Worm (Caenorhabditis elegans) whole organism, young adult: ENCODE measurements around the gene srz-56.

Source experiments
- B0336.3 ChIP-seq: fragments of 200-800 bp; sonication (Bioruptor generic); IDR thresholded peaks from 2 replicates; pipeline ENCODE4 v1.3.6; 2022; ENCODE audit warnings: missing genetic modification characterization, missing compliant biosample characterization
- F10E7.11 ChIP-seq: sonication (generic microtip); optimal IDR thresholded peaks from 2 replicates; lab custom pipeline; 2017; ENCODE audit warnings: mild to moderate bottlenecking, missing genetic modification characterization, moderate library complexity, missing compliant biosample characterization
- F23B12.7 ChIP-seq: sonication (generic microtip); optimal IDR thresholded peaks from 2 replicates; lab custom pipeline; 2017; ENCODE audit warnings: missing genetic modification characterization, mild to moderate bottlenecking, missing compliant biosample characterization, antibody characterized with exemption, moderate library complexity; ENCODE audit not compliant: insufficient read depth
- F33H1.4 ChIP-seq: fragments of 200-800 bp; sonication (Bioruptor generic); IDR thresholded peaks from 2 replicates; pipeline ENCODE4 v1.3.6; 2022; ENCODE audit warnings: missing genetic modification reagents, missing genetic modification characterization, missing compliant biosample characterization
- F37B4.10 ChIP-seq: fragments of 200-800 bp; sonication (Bioruptor generic); IDR thresholded peaks from 2 replicates; pipeline ENCODE4 v1.3.6; 2022; ENCODE audit warnings: missing genetic modification characterization, missing compliant biosample characterization
- F55B11.4 ChIP-seq: sonication (generic microtip); optimal IDR thresholded peaks from 2 replicates; lab custom pipeline; 2016; ENCODE audit warnings: missing compliant biosample characterization, missing genetic modification characterization, borderline replicate concordance; ENCODE audit not compliant: insufficient read depth
- F57A8.1 ChIP-seq: fragments of 200-800 bp; sonication (Bioruptor generic); optimal IDR thresholded peaks from 2 replicates; lab custom pipeline; 2018; ENCODE audit warnings: mild to moderate bottlenecking, missing genetic modification characterization, moderate library complexity, missing compliant biosample characterization
- K12H6.12 ChIP-seq: fragments of 200-800 bp; sonication (Bioruptor generic); optimal IDR thresholded peaks from 2 replicates; lab custom pipeline; 2018; ENCODE audit warnings: mild to moderate bottlenecking, missing genetic modification characterization, missing compliant biosample characterization
- T26A5.8 ChIP-seq: sonication (generic microtip); optimal IDR thresholded peaks from 2 replicates; lab custom pipeline; 2016; ENCODE audit warnings: missing genetic modification characterization, missing compliant biosample characterization
- Y53F4B.3 ChIP-seq: fragments of 200-800 bp; sonication (Bioruptor generic); IDR thresholded peaks from 2 replicates; pipeline ENCODE4 v1.3.6; 2022; ENCODE audit warnings: missing genetic modification reagents, missing genetic modification characterization, missing compliant biosample characterization
- Y56A3A.18 ChIP-seq: fragments of 200-800 bp; sonication (Bioruptor generic); IDR thresholded peaks from 2 replicates; pipeline ENCODE4 v1.3.6; 2022; ENCODE audit warnings: missing genetic modification reagents, missing genetic modification characterization, missing compliant biosample characterization
- akir-1 ChIP-seq: fragments of 200-800 bp; sonication (Bioruptor generic); optimal IDR thresholded peaks from 2 replicates; lab custom pipeline; 2018; ENCODE audit warnings: mild to moderate bottlenecking, missing genetic modification characterization, moderate library complexity, missing compliant biosample characterization
- aptf-2 ChIP-seq: fragments of 200-800 bp; sonication (Bioruptor generic); conservative IDR thresholded peaks from 2 replicates; pipeline ENCODE4 v1.3.6; 2022; ENCODE audit warnings: missing genetic modification reagents, missing genetic modification characterization, missing compliant biosample characterization
- aptf-3 ChIP-seq: fragments of 200-800 bp; sonication (Bioruptor generic); IDR thresholded peaks from 2 replicates; pipeline ENCODE4 v1.3.6; 2022; ENCODE audit warnings: missing genetic modification characterization, missing compliant biosample characterization
- attf-6 ChIP-seq: fragments of 200-800 bp; sonication (Bioruptor generic); IDR thresholded peaks from 2 replicates; pipeline ENCODE4 v1.3.6; 2022; ENCODE audit warnings: missing genetic modification reagents, missing genetic modification characterization, missing compliant biosample characterization
- egl-44 ChIP-seq: fragments of 200-800 bp; sonication (Bioruptor generic); IDR thresholded peaks from 2 replicates; pipeline ENCODE4 v1.3.6; 2022; ENCODE audit warnings: missing genetic modification reagents, missing genetic modification characterization, missing compliant biosample characterization
- him-1 ChIP-seq: sonication (generic microtip); optimal IDR thresholded peaks from 2 replicates; lab custom pipeline; 2016; ENCODE audit warnings: missing genotype, missing genetic modification reagents, missing genetic modification characterization, missing compliant biosample characterization
- hlh-26 ChIP-seq: fragments of 200-800 bp; sonication (Bioruptor generic); conservative IDR thresholded peaks from 2 replicates; pipeline ENCODE4 v1.3.6; 2022; ENCODE audit warnings: missing genetic modification reagents, missing genetic modification characterization, missing compliant biosample characterization
- hsf-1 ChIP-seq: fragments of 200-800 bp; sonication (Bioruptor generic); IDR thresholded peaks from 2 replicates; pipeline ENCODE4 v1.3.6; 2022; ENCODE audit warnings: missing genetic modification reagents, missing genetic modification characterization, missing compliant biosample characterization
- let-607 ChIP-seq, 2 experiments: fragments of 200-800 bp in 1 of 2; sonication (Bioruptor generic) in 1 of 2; sonication (generic microtip) in 1 of 2; optimal IDR thresholded peaks; 2 replicates each; lab custom pipeline; 2016 to 2018; ENCODE audit warnings: mild to moderate bottlenecking in 2 of 2, missing compliant biosample characterization in 2 of 2, missing genetic modification characterization in 2 of 2, moderate library complexity in 2 of 2, missing genotype in 1 of 2
- lin-54 ChIP-seq: fragments of 200-800 bp; sonication (Bioruptor generic); optimal IDR thresholded peaks from 2 replicates; lab custom pipeline; 2018; ENCODE audit warnings: mild to moderate bottlenecking, missing genetic modification characterization, missing compliant biosample characterization
- mcd-1 ChIP-seq: fragments of 200-800 bp; sonication (Bioruptor generic); IDR thresholded peaks from 2 replicates; pipeline ENCODE4 v1.3.6; 2022; ENCODE audit warnings: missing genetic modification reagents, missing genetic modification characterization, missing compliant biosample characterization
- mes-4 ChIP-seq: sonication (generic microtip); optimal IDR thresholded peaks from 2 replicates; lab custom pipeline; 2016; ENCODE audit warnings: missing genotype, missing genetic modification characterization, missing compliant biosample characterization
- mxl-1 ChIP-seq: sonication (generic microtip); optimal IDR thresholded peaks from 2 replicates; lab custom pipeline; 2016; ENCODE audit warnings: missing genetic modification characterization, missing compliant biosample characterization
- nhr-27 ChIP-seq: fragments of 200-800 bp; sonication (Bioruptor generic); optimal IDR thresholded peaks from 2 replicates; lab custom pipeline; 2018; ENCODE audit warnings: mild to moderate bottlenecking, missing genetic modification characterization, moderate library complexity, missing compliant biosample characterization
- nhr-80 ChIP-seq: sonication (generic microtip); optimal IDR thresholded peaks from 2 replicates; lab custom pipeline; 2016; ENCODE audit warnings: missing genetic modification characterization, missing compliant biosample characterization
- rec-8 ChIP-seq, 2 experiments: sonication (generic microtip); optimal IDR thresholded peaks; 2 replicates each; lab custom pipeline; 2016; ENCODE audit warnings: mild to moderate bottlenecking in 2 of 2, missing genetic modification characterization in 2 of 2, missing genetic modification reagents in 2 of 2, missing genotype in 2 of 2, missing biosample characterization in 1 of 2, missing compliant biosample characterization in 1 of 2, moderate library complexity in 1 of 2
- sea-2 ChIP-seq: fragments of 200-800 bp; sonication (Bioruptor generic); IDR thresholded peaks from 2 replicates; pipeline ENCODE4 v1.3.6; 2022; ENCODE audit warnings: missing genetic modification characterization, missing compliant biosample characterization
- snpc-1.1 ChIP-seq: sonication (generic microtip); optimal IDR thresholded peaks from 2 replicates; lab custom pipeline; 2017; ENCODE audit warnings: missing genetic modification characterization, mild to moderate bottlenecking, missing compliant biosample characterization, antibody characterized with exemption, moderate library complexity, missing genotype, missing genetic modification reagents; ENCODE audit not compliant: insufficient read depth
- tlf-1 ChIP-seq: fragments of 200-800 bp; sonication (Bioruptor generic); optimal IDR thresholded peaks from 2 replicates; lab custom pipeline; 2018; ENCODE audit warnings: mild to moderate bottlenecking, missing genetic modification characterization, missing compliant biosample characterization
- xnd-1 ChIP-seq: sonication (generic microtip); optimal IDR thresholded peaks from 2 replicates; lab custom pipeline; 2016; ENCODE audit warnings: missing genotype, missing genetic modification reagents, missing genetic modification characterization, missing compliant biosample characterization
- zfh-2 ChIP-seq: fragments of 200-800 bp; sonication (Bioruptor generic); conservative IDR thresholded peaks from 2 replicates; pipeline ENCODE4 v1.3.6; 2022; ENCODE audit warnings: missing genetic modification reagents, missing genetic modification characterization, missing compliant biosample characterization
- ztf-25 ChIP-seq: fragments of 200-800 bp; sonication (Bioruptor generic); IDR thresholded peaks from 2 replicates; pipeline ENCODE4 v1.3.6; 2022; ENCODE audit warnings: missing genetic modification reagents, missing genetic modification characterization, missing compliant biosample characterization
- ztf-26 ChIP-seq: sonication (generic microtip); optimal IDR thresholded peaks from 2 replicates; lab custom pipeline; 2017; ENCODE audit warnings: missing genetic modification characterization, missing compliant biosample characterization

The srz-56 gene

ce11 chrIII:2265986-2266701 lies 25.6 kb downstream of the srz-56 start, which contains the start of gene fbxa-9:
TSS of gene fbxa-9 (plus strand) at chrIII:2266651.
- TF ChIP-seq mes-4 (tag; lab: Kevin White, UChicago) (no peak), F37B4.10 (no peak), F55B11.4 (tag; lab: Kevin White, UChicago) (no peak), F23B12.7 (tag; lab: Kevin White, UChicago) (no peak), B0336.3 (GFP tag; lab: Robert Waterston, UW) (no peak), let-607 (tag; optimal IDR thresholded peaks at IDR 0.05; lab: Kevin White, UChicago) (no peak), Y56A3A.18 (GFP tag; lab: Robert Waterston, UW) (no peak), ztf-25 (GFP tag; lab: Robert Waterston, UW) (no peak), tlf-1 (GFP tag; lab: Kevin White, UChicago) (no peak), Y53F4B.3 (GFP tag; lab: Robert Waterston, UW) (no peak), attf-6 (GFP tag; lab: Robert Waterston, UW) (no peak), akir-1 (GFP tag; lab: Kevin White, UChicago) (no peak), aptf-2 (GFP tag; lab: Robert Waterston, UW) (no peak), F57A8.1 (GFP tag; lab: Kevin White, UChicago) (no peak), F10E7.11 (tag; lab: Kevin White, UChicago) (no peak), snpc-1.1 (tag; lab: Kevin White, UChicago) (no peak)

ce11 chrIII:2271016-2271590 lies 30.5 kb downstream of the srz-56 start:
- peak; percentile 71; the same call in 1 of the 2 replicates for TF ChIP-seq mcd-1 (GFP tag; lab: Robert Waterston, UW)

- peak; percentile 5 for TF ChIP-seq nhr-80
- TF ChIP-seq mxl-1 (tag; lab: Kevin White, UChicago), result no peak
Measured at ce11 chrIII:2272075-2272474, 31.5 kb downstream of the srz-56 start, which contains the start of gene fbxa-48. TSS of gene fbxa-48 (minus strand) at chrIII:2272175.

DNA sequence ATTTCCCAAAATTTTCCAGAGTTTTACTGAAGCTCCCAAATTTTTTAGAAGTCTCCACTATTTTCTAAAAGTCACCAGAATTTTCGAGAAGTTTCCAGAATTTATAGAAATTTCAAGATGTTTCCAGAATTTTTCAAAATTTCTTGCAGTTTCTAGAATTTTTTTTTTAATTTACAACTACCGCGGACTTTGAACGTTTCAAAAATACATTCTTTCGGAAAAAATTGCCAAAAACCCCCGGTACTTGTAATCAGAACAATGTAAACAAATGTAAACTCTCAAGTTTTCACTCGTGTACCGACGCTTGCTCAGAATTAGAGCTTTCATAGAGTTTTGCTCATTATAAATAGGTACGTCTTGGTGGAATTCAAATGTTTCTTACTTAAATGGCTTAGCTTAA lies 32.2 kb downstream of the srz-56 start, which contains the start of gene fbxa-39:
fbxa-39 (plus strand) TSS at position 301 of the 400 bp plus-strand sequence.
- TF ChIP-seq aptf-2 (GFP tag; lab: Robert Waterston, UW), result no peak
- no peak for TF ChIP-seq K12H6.12 (tag; lab: Kevin White, UChicago)
- no peak for TF ChIP-seq mcd-1 (GFP tag; lab: Robert Waterston, UW)
- no peak for TF ChIP-seq ztf-26 (tag; lab: Kevin White, UChicago)
- TF ChIP-seq hlh-26 (GFP tag; lab: Robert Waterston, UW), result no peak

DNA sequence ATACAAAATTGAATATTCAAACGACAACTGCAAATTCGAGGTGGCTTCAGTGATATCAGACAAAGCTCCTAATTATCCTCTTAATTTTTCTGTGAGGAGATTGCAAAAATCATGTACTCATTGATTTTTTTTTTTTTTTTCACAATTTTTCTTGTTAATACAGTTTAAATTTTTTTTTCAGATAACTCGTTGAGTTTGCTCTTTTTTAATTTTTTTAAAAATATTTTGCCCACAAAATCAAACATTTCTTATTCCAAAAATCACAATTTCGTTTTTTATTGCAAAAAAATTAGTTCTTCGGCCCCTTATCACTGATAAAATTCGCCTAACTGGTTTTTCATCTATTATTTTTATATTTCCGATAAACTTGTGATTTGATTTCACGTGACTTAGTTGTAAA lies 36.3 kb downstream of the srz-56 start, which contains the start of gene Y54F10BM.21:
Y54F10BM.21 (plus strand) TSS at position 301 of the 400 bp plus-strand sequence.
- TF ChIP-seq lin-54 (GFP tag; lab: Kevin White, UChicago) (no peak), aptf-3 (GFP tag; lab: Robert Waterston, UW) (no peak), T26A5.8 (tag; lab: Kevin White, UChicago) (no peak), F33H1.4 (GFP tag; lab: Robert Waterston, UW) (no peak), nhr-27 (tag; lab: Kevin White, UChicago) (no peak), hsf-1 (GFP tag; lab: Robert Waterston, UW) (no peak), egl-44 (no peak), him-1 (tag; lab: Kevin White, UChicago) (no peak), tlf-1 (GFP tag; lab: Kevin White, UChicago) (no peak), xnd-1 (tag; lab: Kevin White, UChicago) (no peak), ztf-26 (tag; lab: Kevin White, UChicago) (no peak), rec-8 (tag; optimal IDR thresholded peaks at IDR 0.05; lab: Kevin White, UChicago) (no peak), zfh-2 (GFP tag; lab: Robert Waterston, UW) (no peak), sea-2 (GFP tag; lab: Robert Waterston, UW) (no peak)
